Worm (Caenorhabditis elegans): ENCODE results near the gene sto-5.

The sto-5 gene

DNA sequence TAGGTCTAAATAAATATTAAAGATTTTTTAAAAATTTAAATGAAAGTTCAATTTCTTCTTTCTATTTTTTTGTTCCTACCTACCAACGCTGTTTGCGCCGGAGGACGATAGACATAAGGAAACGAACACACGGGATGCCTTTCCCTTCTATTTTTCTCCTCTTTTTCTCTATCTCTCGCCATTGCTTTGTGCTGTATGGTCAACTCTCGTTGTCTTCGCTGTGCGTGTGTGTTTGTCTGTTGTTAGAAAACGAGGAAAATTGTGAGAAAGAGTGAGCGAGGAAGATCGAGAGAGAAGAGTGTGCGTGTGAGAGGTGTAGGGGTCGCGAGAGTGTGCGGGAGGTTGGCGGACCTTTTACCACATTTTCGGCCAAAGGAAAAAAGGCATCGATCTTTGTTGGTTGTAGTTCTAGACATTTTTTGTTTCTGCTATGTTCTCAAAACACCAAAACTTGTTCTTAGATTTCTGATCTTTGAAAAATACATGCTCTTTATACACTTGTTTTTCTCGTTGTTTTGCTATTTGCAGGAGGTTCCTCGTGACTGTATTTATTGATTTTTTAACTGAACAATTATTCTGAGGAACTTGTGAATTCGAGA is 26.1 kb downstream of the sto-5 start (continued):
- TF ChIP-seq ceh-18 (tag; optimal IDR thresholded peaks at IDR 0.05) (peak; percentile 39), ceh-30 (tag; optimal IDR thresholded peaks at IDR 0.05) (no peak)

DNA sequence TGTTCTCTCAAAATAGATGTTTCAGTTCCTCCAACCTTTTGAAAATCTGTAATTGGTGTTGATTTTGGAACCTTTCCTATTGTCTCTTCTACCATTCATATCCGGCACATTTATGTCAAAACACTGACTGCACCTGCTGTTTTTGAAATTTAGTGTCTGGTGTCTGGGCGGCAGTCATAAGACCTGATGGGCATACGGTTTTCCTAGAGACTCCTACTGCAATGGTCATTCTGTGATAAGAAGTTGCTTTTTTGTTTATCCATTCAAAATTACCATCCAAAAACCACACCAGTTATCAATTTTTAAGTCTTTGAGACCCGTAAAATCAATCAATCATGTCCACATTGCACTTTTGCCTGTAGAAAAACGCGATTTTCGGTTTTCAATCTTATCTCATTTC is 26.6 kb downstream of the sto-5 start:
- no peak for TF ChIP-seq madf-2 (tag; optimal IDR thresholded peaks at IDR 0.05)
- TF ChIP-seq ttx-3 (tag; optimal IDR thresholded peaks at IDR 0.05), result no peak
- no peak for TF ChIP-seq syd-9 (tag; optimal IDR thresholded peaks at IDR 0.05)
- TF ChIP-seq nhr-232 (tag; optimal IDR thresholded peaks at IDR 0.05), result no peak
- no peak for TF ChIP-seq K02D7.2 (tag; optimal IDR thresholded peaks at IDR 0.05)
- no peak for TF ChIP-seq ceh-48 (tag; optimal IDR thresholded peaks at IDR 0.05)
- TF ChIP-seq unc-42 (tag; optimal IDR thresholded peaks at IDR 0.05), result no peak
- TF ChIP-seq hlh-8 (tag; optimal IDR thresholded peaks at IDR 0.05), result no peak
- no peak for TF ChIP-seq nfya-1 (tag; optimal IDR thresholded peaks at IDR 0.05)
- TF ChIP-seq gmeb-2 (tag; optimal IDR thresholded peaks at IDR 0.05), result no peak

DNA sequence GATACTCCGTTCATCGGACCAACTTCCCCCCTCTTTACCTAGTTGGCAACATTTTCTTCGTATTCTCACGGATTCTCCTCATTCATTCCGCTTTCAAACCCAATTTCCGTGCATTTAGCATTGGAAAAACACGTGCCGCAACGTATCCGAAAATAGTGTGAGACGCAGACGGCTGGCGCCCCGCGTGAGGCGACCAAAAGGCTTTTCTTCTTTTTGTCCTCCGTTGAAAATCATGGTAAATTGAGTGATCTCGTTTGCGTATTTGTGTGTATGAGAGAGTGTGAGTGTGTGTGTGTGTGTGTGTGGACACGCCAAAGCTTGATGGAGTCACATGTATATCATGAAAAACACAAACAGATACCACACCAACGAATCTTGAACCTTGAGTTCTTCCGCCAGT is 28.4 kb downstream of the sto-5 start:
- TF ChIP-seq ceh-24 (tag; optimal IDR thresholded peaks at IDR 0.05) (no peak), ama-1 (optimal IDR thresholded peaks at IDR 0.05) (no peak), mec-3 (tag; optimal IDR thresholded peaks at IDR 0.05; ENCODE audit: borderline replicate concordance) (no peak), syd-9 (tag; optimal IDR thresholded peaks at IDR 0.05) (no peak), ceh-19 (GFP tag; optimal IDR thresholded peaks at IDR 0.05) (no peak), npax-4 (tag; optimal IDR thresholded peaks at IDR 0.05) (no peak), ceh-9 (tag; optimal IDR thresholded peaks at IDR 0.05) (no peak), hlh-6 (tag; optimal IDR thresholded peaks at IDR 0.05) (peak; percentile 39), eyg-1 (tag; optimal IDR thresholded peaks at IDR 0.05) (no peak), dmd-4 (tag; optimal IDR thresholded peaks at IDR 0.05; ENCODE audit: borderline replicate concordance) (no peak), F13H6.1 (tag; optimal IDR thresholded peaks at IDR 0.05) (peak; percentile 53), tbx-2 (tag; optimal IDR thresholded peaks at IDR 0.05) (peak; percentile 68), ceh-22 (tag; optimal IDR thresholded peaks at IDR 0.05) (no peak), T23F11.4 (GFP tag; optimal IDR thresholded peaks at IDR 0.05) (no peak), nhr-11 (tag; optimal IDR thresholded peaks at IDR 0.05) (no peak), ceh-14 (tag; optimal IDR thresholded peaks at IDR 0.05) (no peak), hlh-8 (tag; optimal IDR thresholded peaks at IDR 0.05) (no peak), elt-4 (tag; optimal IDR thresholded peaks at IDR 0.05) (no peak), odd-2 (tag; optimal IDR thresholded peaks at IDR 0.05) (no peak), fkh-6 (tag; optimal IDR thresholded peaks at IDR 0.05) (no peak), K09A11.1 (tag; optimal IDR thresholded peaks at IDR 0.05; ENCODE audit: insufficient read depth) (no peak), sox-4 (tag; optimal IDR thresholded peaks at IDR 0.05) (no peak), madf-2 (tag; optimal IDR thresholded peaks at IDR 0.05) (peak; percentile 17), unc-3 (GFP tag; conservative IDR thresholded peaks at IDR 0.05) (no peak), unc-3 (tag; optimal IDR thresholded peaks at IDR 0.05) (no peak), hlh-15 (tag; optimal IDR thresholded peaks at IDR 0.05) (no peak), ceh-6 (GFP tag; optimal IDR thresholded peaks at IDR 0.05) (no peak), pat-9 (tag; optimal IDR thresholded peaks at IDR 0.05) (peak; percentile 6), fkh-10 (GFP tag; optimal IDR thresholded peaks at IDR 0.05) (peak; percentile 60), C08G9.2 (tag; optimal IDR thresholded peaks at IDR 0.05) (no peak), nfya-1 (tag; optimal IDR thresholded peaks at IDR 0.05) (peak; percentile 45), lim-6 (tag; optimal IDR thresholded peaks at IDR 0.05) (no peak), ceh-18 (tag; optimal IDR thresholded peaks at IDR 0.05) (peak; percentile 92), ceh-48 (tag; optimal IDR thresholded peaks at IDR 0.05) (no peak), pqm-1 (tag; optimal IDR thresholded peaks at IDR 0.05) (peak; percentile 19), sdc-2 (tag; optimal IDR thresholded peaks at IDR 0.05) (peak; percentile 66), tbx-7 (tag; optimal IDR thresholded peaks at IDR 0.05) (no peak), C38D4.7 (GFP tag; optimal IDR thresholded peaks at IDR 0.05) (no peak), pax-1 (tag; optimal IDR thresholded peaks at IDR 0.05) (no peak), rnt-1 (tag; optimal IDR thresholded peaks at IDR 0.05) (peak; percentile 64), unc-55 (GFP tag; optimal IDR thresholded peaks at IDR 0.05) (no peak), ceh-2 (tag; optimal IDR thresholded peaks at IDR 0.05) (no peak), K02D7.2 (tag; optimal IDR thresholded peaks at IDR 0.05) (no peak), pha-2 (tag; optimal IDR thresholded peaks at IDR 0.05) (no peak)

All from whole organism, late embryonic.